Fruit fly (Drosophila melanogaster): Measurements from ENCODE around the gene kipf.

The kipf gene

dm6 chr3R:7913139-7913538, 512 bp upstream of the kipf start, which contains the start of gene Rfk (continued):
- TF ChIP-seq Ptx1 (GFP tag; IDR thresholded peaks at IDR 0.05) (0 out of 2 replicates have a peak, but pooled peaks have one; percentile 28), CG11504 (tag; optimal IDR thresholded peaks at IDR 0.05) (no peak), dmrt99B (tag; optimal IDR thresholded peaks at IDR 0.05) (no peak), trh (GFP tag; optimal IDR thresholded peaks at IDR 0.05) (no peak), cwo (GFP tag; optimal IDR thresholded peaks at IDR 0.05) (no peak), ac (GFP tag; optimal IDR thresholded peaks at IDR 0.05) (no peak), az2 (GFP tag; optimal IDR thresholded peaks at IDR 0.05) (peak; percentile 21), eyg (GFP tag; optimal IDR thresholded peaks at IDR 0.05) (no peak), Nf-YC (tag; optimal IDR thresholded peaks at IDR 0.05) (peak; percentile 33), jumu (GFP tag; optimal IDR thresholded peaks at IDR 0.05) (no peak), dati (GFP tag; IDR thresholded peaks at IDR 0.05) (no peak), CG18599 (GFP tag; optimal IDR thresholded peaks at IDR 0.05) (no peak), corto (GFP tag; optimal IDR thresholded peaks at IDR 0.05) (no peak), bigmax (GFP tag; optimal IDR thresholded peaks at IDR 0.05) (no peak), CG2202 (tag; optimal IDR thresholded peaks at IDR 0.05) (no peak), HmgD (GFP tag; optimal IDR thresholded peaks at IDR 0.05) (peak; percentile 2), Taf1 (GFP tag; IDR thresholded peaks at IDR 0.05) (no peak), lola (GFP tag; optimal IDR thresholded peaks at IDR 0.05) (no peak), ERR (GFP tag; optimal IDR thresholded peaks at IDR 0.05) (no peak), CG9817 (tag; optimal IDR thresholded peaks at IDR 0.05) (peak; percentile 9), ato (GFP tag; IDR thresholded peaks at IDR 0.05; ENCODE audit: partially characterized antibody) (no peak), otp (GFP tag; IDR thresholded peaks at IDR 0.05) (no peak), CG32772 (GFP tag; IDR thresholded peaks at IDR 0.05) (peak; percentile 33; the same call in 1 of the 2 replicates), Hmx (GFP tag; optimal IDR thresholded peaks at IDR 0.05) (no peak), Atf-2 (GFP tag; optimal IDR thresholded peaks at IDR 0.05) (no peak), CG5180 (GFP tag; optimal IDR thresholded peaks at IDR 0.05) (no peak), stwl (tag; optimal IDR thresholded peaks at IDR 0.05) (peak; percentile 61), CG12659 (GFP tag; optimal IDR thresholded peaks at IDR 0.05) (peak; percentile 36), CG12391 (tag; optimal IDR thresholded peaks at IDR 0.05) (peak; percentile 56), kay (GFP tag; optimal IDR thresholded peaks at IDR 0.05) (peak; percentile 24), sim (GFP tag; IDR thresholded peaks at IDR 0.05) (no peak), CG12104 (GFP tag; optimal IDR thresholded peaks at IDR 0.05) (no peak), Fer2 (tag; optimal IDR thresholded peaks at IDR 0.05) (no peak), aop (GFP tag; IDR thresholded peaks at IDR 0.05) (no peak), vfl (GFP tag; optimal IDR thresholded peaks at IDR 0.05) (no peak), psq (GFP tag; optimal IDR thresholded peaks at IDR 0.05) (no peak), CG17912 (GFP tag; optimal IDR thresholded peaks at IDR 0.05) (no peak), Sry-δ (GFP tag; optimal IDR thresholded peaks at IDR 0.05) (peak; percentile 9), Ada2b (GFP tag; IDR thresholded peaks at IDR 0.05) (no peak), scrt (GFP tag; optimal IDR thresholded peaks at IDR 0.05) (no peak), CG6854 (GFP tag; optimal IDR thresholded peaks at IDR 0.05) (no peak), Dp (GFP tag; optimal IDR thresholded peaks at IDR 0.05) (peak; percentile 52), mirr (GFP tag; optimal IDR thresholded peaks at IDR 0.05) (no peak), Hey (tag; optimal IDR thresholded peaks at IDR 0.05) (no peak), CG1603 (tag; optimal IDR thresholded peaks at IDR 0.05) (peak; percentile 53), gcm (GFP tag; optimal IDR thresholded peaks at IDR 0.05) (peak; percentile 30), YL-1 (GFP tag; optimal IDR thresholded peaks at IDR 0.05) (no peak), CG7745 (tag; optimal IDR thresholded peaks at IDR 0.05) (no peak), E2f1 (GFP tag; IDR thresholded peaks at IDR 0.05) (no peak), pfk (GFP tag; optimal IDR thresholded peaks at IDR 0.05) (no peak), BtbVII (GFP tag; optimal IDR thresholded peaks at IDR 0.05) (no peak)
